Worm (Caenorhabditis elegans): Measurements from ENCODE around the gene clec-47.

Gene clec-47

ce11 chrV:15158691-15159090 is 16.9 kb upstream of the clec-47 start, which contains the start of gene str-45:
Gene str-45 (plus strand): TSS chrV:15158991.
- TF ChIP-seq ama-1 (optimal IDR thresholded peaks at IDR 0.05) (no peak), aly-1 (tag; optimal IDR thresholded peaks at IDR 0.05) (no peak), hnd-1 (tag; optimal IDR thresholded peaks at IDR 0.05) (no peak), ceh-36 (tag; optimal IDR thresholded peaks at IDR 0.05) (no peak), B0310.2 (tag; optimal IDR thresholded peaks at IDR 0.05) (no peak), sea-1 (GFP tag; conservative IDR thresholded peaks at IDR 0.05) (no peak), pes-1 (GFP tag; IDR thresholded peaks at IDR 0.05) (no peak), flt-1 (GFP tag; IDR thresholded peaks at IDR 0.05) (no peak), tbx-11 (GFP tag; IDR thresholded peaks at IDR 0.05) (no peak), ets-7 (tag; optimal IDR thresholded peaks at IDR 0.05) (no peak), tra-4 (tag; optimal IDR thresholded peaks at IDR 0.05) (no peak), scrt-1 (GFP tag; IDR thresholded peaks at IDR 0.05) (no peak), tbx-37 (GFP tag; conservative IDR thresholded peaks at IDR 0.05) (no peak), F13C5.2 (tag; optimal IDR thresholded peaks at IDR 0.05) (no peak), hmbx-1 (tag; optimal IDR thresholded peaks at IDR 0.05) (no peak), ceh-13 (GFP tag; optimal IDR thresholded peaks at IDR 0.05) (no peak), hmg-4 (GFP tag; optimal IDR thresholded peaks at IDR 0.05) (no peak)

ce11 chrV:15162697-15163096 is 12.9 kb upstream of the clec-47 start, which contains the start of gene srz-11:
Gene srz-11 (plus strand): TSS chrV:15163082.
- TF ChIP-seq scrt-1 (GFP tag; IDR thresholded peaks at IDR 0.05) = no peak
- no peak for TF ChIP-seq tbx-37 (GFP tag; conservative IDR thresholded peaks at IDR 0.05)
- no peak for TF ChIP-seq ceh-36 (tag; optimal IDR thresholded peaks at IDR 0.05)
- TF ChIP-seq pes-1 (GFP tag; IDR thresholded peaks at IDR 0.05) = no peak
- no peak for TF ChIP-seq ets-7 (tag; optimal IDR thresholded peaks at IDR 0.05)
- no peak for TF ChIP-seq aly-1 (tag; optimal IDR thresholded peaks at IDR 0.05)
- no peak for TF ChIP-seq B0310.2 (tag; optimal IDR thresholded peaks at IDR 0.05)
- TF ChIP-seq flt-1 (GFP tag; IDR thresholded peaks at IDR 0.05) = no peak
- no peak for TF ChIP-seq ama-1 (optimal IDR thresholded peaks at IDR 0.05)
- TF ChIP-seq F13C5.2 (tag; optimal IDR thresholded peaks at IDR 0.05) = no peak
- no peak for TF ChIP-seq sea-1 (GFP tag; conservative IDR thresholded peaks at IDR 0.05)
- TF ChIP-seq hmg-4 (GFP tag; optimal IDR thresholded peaks at IDR 0.05) = no peak
- no peak for TF ChIP-seq tbx-11 (GFP tag; IDR thresholded peaks at IDR 0.05)
- no peak for TF ChIP-seq tra-4 (tag; optimal IDR thresholded peaks at IDR 0.05)
- no peak for TF ChIP-seq ceh-13 (GFP tag; optimal IDR thresholded peaks at IDR 0.05)
- no peak for TF ChIP-seq hnd-1 (tag; optimal IDR thresholded peaks at IDR 0.05)
- TF ChIP-seq hmbx-1 (tag; optimal IDR thresholded peaks at IDR 0.05) = no peak

ce11 chrV:15179757-15180156 is 4.2 kb downstream of the clec-47 start, which contains the start of gene T09F5.10:
Gene T09F5.10 (plus strand): TSS chrV:15180057.
- TF ChIP-seq hnd-1 (tag; optimal IDR thresholded peaks at IDR 0.05) (no peak), tbx-37 (GFP tag; conservative IDR thresholded peaks at IDR 0.05) (no peak), tbx-11 (GFP tag; IDR thresholded peaks at IDR 0.05) (no peak), aly-1 (tag; optimal IDR thresholded peaks at IDR 0.05) (no peak), hmg-4 (GFP tag; optimal IDR thresholded peaks at IDR 0.05) (no peak), ets-7 (tag; optimal IDR thresholded peaks at IDR 0.05) (no peak), B0310.2 (tag; optimal IDR thresholded peaks at IDR 0.05) (no peak), scrt-1 (GFP tag; IDR thresholded peaks at IDR 0.05) (no peak), flt-1 (GFP tag; IDR thresholded peaks at IDR 0.05) (no peak), ama-1 (optimal IDR thresholded peaks at IDR 0.05) (no peak), pes-1 (GFP tag; IDR thresholded peaks at IDR 0.05) (no peak), tra-4 (tag; optimal IDR thresholded peaks at IDR 0.05) (no peak), ceh-36 (tag; optimal IDR thresholded peaks at IDR 0.05) (no peak), F13C5.2 (tag; optimal IDR thresholded peaks at IDR 0.05) (no peak)

- TF ChIP-seq hmg-4 (GFP tag; optimal IDR thresholded peaks at IDR 0.05) (no peak), hmbx-1 (tag; optimal IDR thresholded peaks at IDR 0.05) (no peak), ama-1 (optimal IDR thresholded peaks at IDR 0.05) (no peak), tbx-11 (GFP tag; IDR thresholded peaks at IDR 0.05) (no peak), hnd-1 (tag; optimal IDR thresholded peaks at IDR 0.05) (no peak), scrt-1 (GFP tag; IDR thresholded peaks at IDR 0.05) (no peak)
Measured at ce11 chrV:15181899-15182298, 6.3 kb downstream of the clec-47 start.

ce11 chrV:15182407-15182806 is 6.8 kb downstream of the clec-47 start, which contains the start of gene fbxa-84:
Gene fbxa-84 (plus strand): TSS chrV:15182440.
- TF ChIP-seq tbx-37 (GFP tag; conservative IDR thresholded peaks at IDR 0.05) (no peak), hmg-4 (GFP tag; optimal IDR thresholded peaks at IDR 0.05) (no peak), sea-1 (GFP tag; conservative IDR thresholded peaks at IDR 0.05) (no peak), F13C5.2 (tag; optimal IDR thresholded peaks at IDR 0.05) (no peak), ceh-13 (GFP tag; optimal IDR thresholded peaks at IDR 0.05) (no peak), ceh-36 (tag; optimal IDR thresholded peaks at IDR 0.05) (no peak), ets-7 (tag; optimal IDR thresholded peaks at IDR 0.05) (no peak), aly-1 (tag; optimal IDR thresholded peaks at IDR 0.05) (no peak), scrt-1 (GFP tag; IDR thresholded peaks at IDR 0.05) (no peak), tbx-11 (GFP tag; IDR thresholded peaks at IDR 0.05) (no peak), pes-1 (GFP tag; IDR thresholded peaks at IDR 0.05) (no peak), hnd-1 (tag; optimal IDR thresholded peaks at IDR 0.05) (no peak), B0310.2 (tag; optimal IDR thresholded peaks at IDR 0.05) (no peak), flt-1 (GFP tag; IDR thresholded peaks at IDR 0.05) (no peak), hmbx-1 (tag; optimal IDR thresholded peaks at IDR 0.05) (no peak), tra-4 (tag; optimal IDR thresholded peaks at IDR 0.05) (no peak), ama-1 (optimal IDR thresholded peaks at IDR 0.05) (no peak)

ce11 chrV:15184097-15185040 is 8.8 kb downstream of the clec-47 start, which contains the start of gene Y75B12B.1:
Gene Y75B12B.1 (plus strand): TSS chrV:15184699.
- no peak for TF ChIP-seq hmg-4 (GFP tag; optimal IDR thresholded peaks at IDR 0.05)
- TF ChIP-seq F13C5.2 (tag; optimal IDR thresholded peaks at IDR 0.05) = no peak
- TF ChIP-seq ceh-13 (GFP tag; optimal IDR thresholded peaks at IDR 0.05) = no peak
- TF ChIP-seq tra-4 (tag; optimal IDR thresholded peaks at IDR 0.05) = no peak
- no peak for TF ChIP-seq hmbx-1 (tag; optimal IDR thresholded peaks at IDR 0.05)

Measured in whole organism, early embryonic.